Fruit fly (Drosophila melanogaster) whole organism, embryonic: Measurements from ENCODE around the gene CG11698.

Experiments
- Aef1 ChIP-seq: fragments of 200-800 bp; sonication (Bioruptor generic); IDR thresholded peaks from 3 replicates; pipeline ENCODE4 v1.3.6; 2022; ENCODE audit warnings: missing biosample characterization, missing genetic modification characterization
- CG10267 ChIP-seq: fragments of 200-800 bp; sonication (Bioruptor generic); optimal IDR thresholded peaks from 2 replicates; lab custom pipeline; 2018; ENCODE audit warnings: missing biosample characterization, mild to moderate bottlenecking, missing genetic modification characterization, moderate library complexity
- CG10959 ChIP-seq: fragments of 200-800 bp; sonication (Bioruptor generic); IDR thresholded peaks from 2 replicates; pipeline ENCODE4 v1.3.6; 2022; ENCODE audit warnings: missing biosample characterization, missing genetic modification characterization
- CG11695 ChIP-seq: fragments of 200-800 bp; sonication (Bioruptor generic); IDR thresholded peaks from 3 replicates; pipeline ENCODE4 v1.3.6; 2022; ENCODE audit warnings: missing biosample characterization, missing genetic modification characterization
- CG11696 ChIP-seq: fragments of 200-800 bp; sonication (Bioruptor generic); IDR thresholded peaks from 2 replicates; pipeline ENCODE4 v1.3.6; 2022; ENCODE audit warnings: missing biosample characterization, missing genetic modification characterization
- CG12659 ChIP-seq: fragments of 200-800 bp; sonication (Bioruptor generic); optimal IDR thresholded peaks from 3 replicates; lab custom pipeline; 2017; ENCODE audit warnings: mild to moderate bottlenecking, missing biosample characterization, missing genetic modification reagents, missing genetic modification characterization
- CG12942 ChIP-seq: fragments of 200-800 bp; sonication (Bioruptor generic); optimal IDR thresholded peaks from 3 replicates; lab custom pipeline; 2016; ENCODE audit warnings: missing biosample characterization, missing genetic modification characterization
- CG14860 ChIP-seq: fragments of 200-800 bp; sonication (Bioruptor generic); IDR thresholded peaks from 3 replicates; pipeline ENCODE4 v1.3.6; 2022; ENCODE audit warnings: missing biosample characterization, missing genetic modification characterization; ENCODE audit not compliant: partially characterized antibody
- CG15514 ChIP-seq: fragments of 200-800 bp; sonication (Bioruptor generic); optimal IDR thresholded peaks from 3 replicates; lab custom pipeline; 2017; ENCODE audit warnings: missing biosample characterization, missing genetic modification characterization, mild to moderate bottlenecking, moderate library complexity, missing genetic modification reagents
- CG15601 ChIP-seq: fragments of 200-800 bp; sonication (Bioruptor generic); optimal IDR thresholded peaks from 3 replicates; lab custom pipeline; 2019; ENCODE audit warnings: missing biosample characterization, mild to moderate bottlenecking, missing genetic modification characterization, moderate library complexity
- CG2120 ChIP-seq: fragments of 200-800 bp; sonication (Bioruptor generic); optimal IDR thresholded peaks from 3 replicates; lab custom pipeline; 2016; ENCODE audit warnings: missing biosample characterization, missing genetic modification characterization
- CG3407 ChIP-seq: fragments of 200-800 bp; sonication (Bioruptor generic); optimal IDR thresholded peaks from 2 replicates; lab custom pipeline; 2018; ENCODE audit warnings: missing biosample characterization, mild to moderate bottlenecking, missing genetic modification characterization
- CG34224 ChIP-seq: fragments of 200-800 bp; sonication (Bioruptor generic); IDR thresholded peaks from 3 replicates; pipeline ENCODE4 v1.3.6; 2022; ENCODE audit warnings: missing biosample characterization, missing genetic modification characterization; ENCODE audit not compliant: partially characterized antibody
- CG34376 ChIP-seq: fragments of 200-800 bp; sonication (Bioruptor generic); optimal IDR thresholded peaks from 2 replicates; lab custom pipeline; 2018; ENCODE audit warnings: missing biosample characterization, mild to moderate bottlenecking, missing genetic modification characterization
- CG4360 ChIP-seq: fragments of 200-800 bp; sonication (Bioruptor generic); IDR thresholded peaks from 2 replicates; pipeline ENCODE4 v1.3.6; 2022; ENCODE audit warnings: missing biosample characterization, missing genetic modification characterization
- CG4820 ChIP-seq: fragments of 200-800 bp; sonication (Bioruptor generic); optimal IDR thresholded peaks from 3 replicates; lab custom pipeline; 2016; ENCODE audit warnings: missing biosample characterization, missing genetic modification characterization
- CG5180 ChIP-seq: fragments of 200-800 bp; sonication (Bioruptor generic); optimal IDR thresholded peaks from 3 replicates; lab custom pipeline; 2017; ENCODE audit warnings: missing biosample characterization, missing genetic modification characterization, mild to moderate bottlenecking, moderate library complexity, missing genetic modification reagents
- CG7928 ChIP-seq: fragments of 200-800 bp; sonication (Bioruptor generic); optimal IDR thresholded peaks from 2 replicates; lab custom pipeline; 2017; ENCODE audit warnings: missing biosample characterization, mild to moderate bottlenecking, missing genetic modification characterization
- CG7963 ChIP-seq: fragments of 200-800 bp; sonication (Bioruptor generic); IDR thresholded peaks from 3 replicates; pipeline ENCODE4 v1.3.6; 2022; ENCODE audit warnings: missing biosample characterization, missing genetic modification characterization; ENCODE audit not compliant: partially characterized antibody
- CG8281 ChIP-seq: fragments of 200-800 bp; sonication (Bioruptor generic); optimal IDR thresholded peaks from 2 replicates; lab custom pipeline; 2018; ENCODE audit warnings: missing biosample characterization, mild to moderate bottlenecking, missing genetic modification characterization, moderate library complexity
- CG8765 ChIP-seq: fragments of 200-800 bp; sonication (Bioruptor generic); IDR thresholded peaks from 2 replicates; pipeline ENCODE4 v1.3.6; 2022; ENCODE audit warnings: missing biosample characterization, missing genetic modification characterization
- CG9817 ChIP-seq: fragments of 200-800 bp; sonication (Bioruptor generic); optimal IDR thresholded peaks from 2 replicates; lab custom pipeline; 2018; ENCODE audit warnings: missing biosample characterization, mild to moderate bottlenecking, missing genetic modification characterization, moderate library complexity
- Dll ChIP-seq: fragments of 200-800 bp; sonication (Bioruptor generic); IDR thresholded peaks from 4 replicates; pipeline ENCODE4 v1.3.6; 2022; ENCODE audit warnings: missing biosample characterization, missing genetic modification characterization; ENCODE audit not compliant: partially characterized antibody
- Doc3 ChIP-seq: fragments of 200-800 bp; sonication (Bioruptor generic); IDR thresholded peaks from 3 replicates; pipeline ENCODE4 v1.3.6; 2022; ENCODE audit warnings: missing biosample characterization, missing genetic modification characterization; ENCODE audit not compliant: partially characterized antibody
- E2f2 ChIP-seq: fragments of 200-800 bp; sonication (Bioruptor generic); IDR thresholded peaks from 2 replicates; pipeline ENCODE4 v1.3.6; 2022; ENCODE audit warnings: missing biosample characterization, missing genetic modification characterization
- HmgZ ChIP-seq: fragments of 200-800 bp; sonication (Bioruptor generic); optimal IDR thresholded peaks from 2 replicates; lab custom pipeline; 2018; ENCODE audit warnings: missing biosample characterization, mild to moderate bottlenecking, missing genetic modification characterization
- Hmr ChIP-seq: fragments of 200-800 bp; sonication (Bioruptor generic); optimal IDR thresholded peaks from 3 replicates; lab custom pipeline; 2017; ENCODE audit warnings: mild to moderate bottlenecking, missing biosample characterization, missing genetic modification reagents, missing genetic modification characterization
- Hr39 ChIP-seq: fragments of >200 bp; optimal IDR thresholded peaks from 2 replicates; lab custom pipeline; 2017
- Med ChIP-seq: fragments of 200-800 bp; sonication (Bioruptor generic); peaks from one replicate; lab custom pipeline; 2016; ENCODE audit warnings: missing biosample characterization, missing genetic modification characterization, mild to moderate bottlenecking, inconsistent platforms, moderate library complexity
- Opbp ChIP-seq: fragments of 200-800 bp; sonication (Bioruptor generic); IDR thresholded peaks from 3 replicates; pipeline ENCODE4 v1.3.6; 2022; ENCODE audit warnings: missing biosample characterization, missing genetic modification characterization; ENCODE audit not compliant: partially characterized antibody
- Ssrp ChIP-seq: fragments of 200-800 bp; sonication (Bioruptor generic); optimal IDR thresholded peaks from 2 replicates; lab custom pipeline; 2018; ENCODE audit warnings: missing biosample characterization, mild to moderate bottlenecking, missing genetic modification characterization, moderate library complexity
- TFAM ChIP-seq: fragments of 200-800 bp; sonication (Bioruptor generic); optimal IDR thresholded peaks from 2 replicates; lab custom pipeline; 2017; ENCODE audit warnings: missing biosample characterization, missing genetic modification characterization, inconsistent platforms
- YL-1 ChIP-seq: fragments of 200-800 bp; sonication (Bioruptor generic); optimal IDR thresholded peaks from 3 replicates; lab custom pipeline; 2017; ENCODE audit warnings: missing biosample characterization, mild to moderate bottlenecking, missing genetic modification characterization
- abd-A ChIP-seq: fragments of 200-800 bp; sonication (Bioruptor generic); optimal IDR thresholded peaks from 3 replicates; lab custom pipeline; 2019; ENCODE audit warnings: missing biosample characterization, mild to moderate bottlenecking, missing genetic modification characterization, moderate library complexity
- az2 ChIP-seq: fragments of 200-800 bp; sonication (Bioruptor generic); optimal IDR thresholded peaks from 3 replicates; lab custom pipeline; 2016; ENCODE audit warnings: missing biosample characterization, missing genetic modification characterization
- bab2 ChIP-seq: fragments of 200-800 bp; sonication (Bioruptor generic); optimal IDR thresholded peaks from 2 replicates; lab custom pipeline; 2016; ENCODE audit warnings: missing biosample characterization, missing genetic modification characterization
- caup ChIP-seq: fragments of 200-800 bp; sonication (Bioruptor generic); optimal IDR thresholded peaks from 3 replicates; lab custom pipeline; 2017; ENCODE audit warnings: missing biosample characterization, mild to moderate bottlenecking, missing genetic modification characterization, moderate library complexity; ENCODE audit not compliant: severe bottlenecking
- dan ChIP-seq: fragments of 200-800 bp; sonication (Bioruptor generic); IDR thresholded peaks from 2 replicates; pipeline ENCODE4 v1.3.6; 2022; ENCODE audit warnings: missing biosample characterization, missing genetic modification characterization
- dpn ChIP-seq, 2 experiments: fragments of 200-800 bp; sonication (Bioruptor generic); optimal IDR thresholded peaks; 3 replicates each; lab custom pipeline; 2016; ENCODE audit warnings: missing biosample characterization in 2 of 2, missing genetic modification characterization in 2 of 2
- exex ChIP-seq: fragments of 200-800 bp; sonication (Bioruptor generic); optimal IDR thresholded peaks from 4 replicates; lab custom pipeline; 2018; ENCODE audit warnings: missing biosample characterization, mild to moderate bottlenecking, missing genetic modification characterization, moderate library complexity
- gfzf ChIP-seq: fragments of 200-800 bp; sonication (Bioruptor generic); optimal IDR thresholded peaks from 2 replicates; lab custom pipeline; 2016; ENCODE audit warnings: missing biosample characterization, mild to moderate bottlenecking, missing genetic modification characterization, moderate library complexity
- gsb ChIP-seq: fragments of 200-800 bp; sonication (Bioruptor generic); IDR thresholded peaks from 2 replicates; pipeline ENCODE4 v1.3.6; 2022; ENCODE audit warnings: missing biosample characterization, missing genetic modification characterization
- nmo ChIP-seq: fragments of 200-800 bp; sonication (Bioruptor generic); optimal IDR thresholded peaks from 2 replicates; lab custom pipeline; 2018; ENCODE audit warnings: missing biosample characterization, mild to moderate bottlenecking, missing genetic modification characterization, moderate library complexity
- p53 ChIP-seq: fragments of 200-800 bp; sonication (Bioruptor generic); optimal IDR thresholded peaks from 2 replicates; lab custom pipeline; 2016; ENCODE audit warnings: missing biosample characterization, missing genetic modification characterization
- pho ChIP-seq: fragments of 200-800 bp; sonication (Bioruptor generic); optimal IDR thresholded peaks from 2 replicates; lab custom pipeline; 2016; ENCODE audit warnings: missing biosample characterization, missing genetic modification characterization
- stwl ChIP-seq: fragments of 200-800 bp; sonication (Bioruptor generic); optimal IDR thresholded peaks from 3 replicates; lab custom pipeline; 2018; ENCODE audit warnings: missing biosample characterization, mild to moderate bottlenecking, missing genetic modification characterization, moderate library complexity
- tgo ChIP-seq: fragments of 200-800 bp; sonication (Bioruptor generic); IDR thresholded peaks from 3 replicates; pipeline ENCODE4 v1.3.6; 2022; ENCODE audit warnings: missing biosample characterization, missing genetic modification characterization
- tna ChIP-seq: fragments of 200-800 bp; sonication (Bioruptor generic); IDR thresholded peaks from 2 replicates; pipeline ENCODE4 v1.3.6; 2022; ENCODE audit warnings: missing biosample characterization, missing genetic modification characterization; ENCODE audit not compliant: partially characterized antibody

CG11698 gene

dm6 chr3R:8356626-8357290, 44.8 kb downstream of the CG11698 start, which contains the start of gene stck (continued):
- TF ChIP-seq tna (peak; percentile 70), E2f2 (GFP tag; lab: Robert Waterston, UW) (peak; percentile 95), CG34224 (GFP tag; lab: Robert Waterston, UW) (peak; percentile 61), gfzf (GFP tag; lab: Kevin White, UChicago) (peak; percentile 94), CG7928 (peak; percentile 96), Dll (GFP tag; lab: Robert Waterston, UW) (peak; percentile 50; the same call in 2 of the 4 replicates), dpn (GFP tag; optimal IDR thresholded peaks at IDR 0.05; lab: Kevin White, UChicago) (peak in 1 of 2 experiments; percentile 13), CG15601 (peak; percentile 30), TFAM (GFP tag; lab: Kevin White, UChicago) (no peak), p53 (no peak), abd-A (tag; lab: Kevin White, UChicago) (peak; percentile 5), CG10959 (GFP tag; lab: Robert Waterston, UW) (no peak), dan (no peak), CG11695 (GFP tag; lab: Robert Waterston, UW) (no peak), exex (tag; lab: Kevin White, UChicago) (peak; percentile 80), caup (peak; percentile 17), Med (GFP tag; lab: Kevin White, UChicago) (peak; percentile 64), CG4820 (GFP tag; lab: Kevin White, UChicago) (no peak), CG12659 (GFP tag; lab: Kevin White, UChicago) (peak; percentile 27), stwl (tag; lab: Kevin White, UChicago) (peak; percentile 31), Aef1 (0 out of 3 replicates have a peak, but pooled peaks have one; percentile 30), az2 (GFP tag; lab: Kevin White, UChicago) (no peak), CG8765 (GFP tag; lab: Robert Waterston, UW) (no peak), CG3407 (GFP tag; lab: Kevin White, UChicago) (peak; percentile 12), CG5180 (no peak), CG10267 (tag; lab: Kevin White, UChicago) (peak; percentile 14), gsb (GFP tag; lab: Robert Waterston, UW) (no peak), CG7963 (GFP tag; lab: Robert Waterston, UW) (peak; percentile 74; the same call in 2 of the 3 replicates), CG9817 (no peak), CG8281 (no peak), Hmr (GFP tag; lab: Kevin White, UChicago) (peak; percentile 31), Hr39 (lab: Kevin White, UChicago) (no peak), Ssrp (tag; lab: Kevin White, UChicago) (no peak), tgo (GFP tag; lab: Robert Waterston, UW) (no peak), Opbp (peak; percentile 61), nmo (GFP tag; lab: Kevin White, UChicago) (peak; percentile 51), Doc3 (0 out of 3 replicates have a peak, but pooled peaks have one; percentile 26), CG4360 (GFP tag; lab: Robert Waterston, UW) (peak; percentile 59; the same call in 1 of the 2 replicates), YL-1 (peak; percentile 68), pho (GFP tag; lab: Kevin White, UChicago) (peak; percentile 7), CG2120 (GFP tag; lab: Kevin White, UChicago) (peak; percentile 30), HmgZ (tag; lab: Kevin White, UChicago) (peak; percentile 14), CG11696 (no peak), CG12942 (GFP tag; lab: Kevin White, UChicago) (no peak), CG15514 (GFP tag; lab: Kevin White, UChicago) (peak; percentile 48), CG34376 (GFP tag; lab: Kevin White, UChicago) (peak; percentile 81), bab2 (no peak), CG14860 (peak; percentile 56; the same call in 1 of the 3 replicates)
